Fruit fly (Drosophila melanogaster) whole organism, wandering third instar larva: ENCODE data around the gene TotA.

Experiments
- Abd-B ChIP-seq: fragments of >200 bp; optimal IDR thresholded peaks from 2 replicates; lab custom pipeline; 2017; ENCODE audit warnings: missing biosample characterization, missing genetic modification characterization
- CG9705 ChIP-seq: fragments of 200-800 bp; sonication (Bioruptor generic); optimal IDR thresholded peaks from 2 replicates; lab custom pipeline; 2018; ENCODE audit warnings: missing biosample characterization, mild to moderate bottlenecking, missing genetic modification characterization
- CrebA ChIP-seq: fragments of 200-800 bp; sonication (Bioruptor generic); optimal IDR thresholded peaks from 2 replicates; lab custom pipeline; 2016; ENCODE audit warnings: missing biosample characterization, mild to moderate bottlenecking, missing genetic modification characterization, borderline replicate concordance
- Dfd ChIP-seq: fragments of >200 bp; optimal IDR thresholded peaks from 2 replicates; lab custom pipeline; 2017; ENCODE audit warnings: missing biosample characterization, missing genetic modification characterization
- Dif ChIP-seq: fragments of 200-275, 200-300 bp; sonication (Bioruptor generic); optimal IDR thresholded peaks from 2 replicates; lab custom pipeline; 2018; ENCODE audit warnings: missing biosample characterization, missing genetic modification characterization; ENCODE audit not compliant: partially characterized antibody
- GATAd ChIP-seq: sonication (Bioruptor generic); optimal IDR thresholded peaks from 2 replicates; lab custom pipeline; 2016; ENCODE audit warnings: missing biosample characterization, missing genetic modification characterization
- Hnf4 ChIP-seq: fragments of 200-800 bp; sonication (Bioruptor generic); optimal IDR thresholded peaks from 2 replicates; lab custom pipeline; 2016; ENCODE audit warnings: missing biosample characterization, mild to moderate bottlenecking, missing genetic modification characterization
- Hr78 ChIP-seq: fragments of >200 bp; optimal IDR thresholded peaks from 2 replicates; lab custom pipeline; 2017; ENCODE audit warnings: missing biosample characterization, missing genetic modification characterization
- Hr83 ChIP-seq: fragments of 200-300 bp; sonication (Bioruptor generic); optimal IDR thresholded peaks from 2 replicates; lab custom pipeline; 2016; ENCODE audit warnings: missing biosample characterization, mild to moderate bottlenecking, missing genetic modification characterization, moderate library complexity; ENCODE audit not compliant: poor library complexity, severe bottlenecking
- Jra ChIP-seq: sonication (Bioruptor generic); optimal IDR thresholded peaks from 2 replicates; lab custom pipeline; 2016; ENCODE audit warnings: missing biosample characterization, missing genetic modification characterization
- Mio ChIP-seq: sonication (Bioruptor generic); optimal IDR thresholded peaks from 2 replicates; lab custom pipeline; 2016; ENCODE audit warnings: missing biosample characterization, missing genetic modification characterization
- Myc ChIP-seq: fragments of >200 bp; optimal IDR thresholded peaks from 2 replicates; lab custom pipeline; 2017
- N ChIP-seq: fragments of >200 bp; optimal IDR thresholded peaks from 2 replicates; lab custom pipeline; 2018; ENCODE audit warnings: missing biosample characterization, missing external identifiers, missing genetic modification characterization
- OdsH ChIP-seq: fragments of 200-800 bp; sonication (Bioruptor generic); optimal IDR thresholded peaks from 2 replicates; lab custom pipeline; 2016; ENCODE audit warnings: missing biosample characterization, mild to moderate bottlenecking, missing genetic modification characterization
- Rel ChIP-seq, 2 experiments: fragments of 200-800 bp; sonication (Bioruptor generic) in 1 of 2; optimal IDR thresholded peaks; 2 replicates in 1 of 2; 3 replicates in 1 of 2; lab custom pipeline; 2016 to 2019; ENCODE audit warnings: mild to moderate bottlenecking in 2 of 2, missing biosample characterization in 2 of 2, missing genetic modification characterization in 2 of 2, moderate library complexity in 1 of 2
- Vsx2 ChIP-seq: fragments of 200-300, 225-300 bp; sonication (Bioruptor generic); optimal IDR thresholded peaks from 2 replicates; lab custom pipeline; 2018; ENCODE audit warnings: missing biosample characterization, missing genetic modification characterization; ENCODE audit not compliant: partially characterized antibody
- br ChIP-seq: fragments of 200-800 bp; sonication (Bioruptor generic); optimal IDR thresholded peaks from 2 replicates; lab custom pipeline; 2016; ENCODE audit warnings: missing biosample characterization, missing genetic modification characterization
- brk ChIP-seq: fragments of 200-800 bp; sonication (Bioruptor generic); optimal IDR thresholded peaks from 2 replicates; lab custom pipeline; 2016; ENCODE audit warnings: missing biosample characterization, mild to moderate bottlenecking, missing genetic modification characterization
- dl ChIP-seq, 2 experiments: fragments of 175-275, 200-275 bp in 1 of 2; fragments of 200-275 bp in 1 of 2; sonication (Bioruptor generic); optimal IDR thresholded peaks; lab custom pipeline; 2018; ENCODE audit warnings: mild to moderate bottlenecking in 2 of 2, missing biosample characterization in 2 of 2, missing genetic modification characterization in 2 of 2, moderate library complexity in 2 of 2; ENCODE audit not compliant: partially characterized antibody in 2 of 2, insufficient read depth in 1 of 2
- dmrt93B ChIP-seq: fragments of 200-800 bp; sonication (Bioruptor generic); optimal IDR thresholded peaks from 2 replicates; lab custom pipeline; 2018; ENCODE audit warnings: missing biosample characterization, mild to moderate bottlenecking, missing genetic modification characterization
- dsf ChIP-seq: sonication (Bioruptor generic); optimal IDR thresholded peaks from 2 replicates; lab custom pipeline; 2016; ENCODE audit warnings: missing biosample characterization, missing genetic modification characterization, borderline replicate concordance
- ey ChIP-seq: fragments of 200-800 bp; sonication (Bioruptor generic); optimal IDR thresholded peaks from 2 replicates; lab custom pipeline; 2016; ENCODE audit warnings: missing biosample characterization, missing genetic modification characterization
- foxo ChIP-seq, 2 experiments: fragments of 200-800 bp; sonication (Bioruptor generic); optimal IDR thresholded peaks; 2 replicates in 1 of 2; 3 replicates in 1 of 2; lab custom pipeline; 2016 to 2017; ENCODE audit warnings: missing biosample characterization in 2 of 2, missing genetic modification characterization in 2 of 2
- fru ChIP-seq: fragments of 200-800 bp; sonication (Bioruptor generic); optimal IDR thresholded peaks from 3 replicates; lab custom pipeline; 2016; ENCODE audit warnings: missing biosample characterization, mild to moderate bottlenecking, missing genetic modification characterization
- h ChIP-seq: fragments of 200-800 bp; sonication (Bioruptor generic); optimal IDR thresholded peaks from 3 replicates; lab custom pipeline; 2016; ENCODE audit warnings: missing biosample characterization, mild to moderate bottlenecking, missing genetic modification characterization
- lola ChIP-seq: fragments of >200 bp; optimal IDR thresholded peaks from 2 replicates; lab custom pipeline; 2017; ENCODE audit warnings: missing biosample characterization, missing genetic modification characterization
- pan ChIP-seq: fragments of >200 bp; optimal IDR thresholded peaks from 2 replicates; lab custom pipeline; 2017
- psq ChIP-seq: fragments of 200-800 bp; sonication (Bioruptor generic); optimal IDR thresholded peaks from 3 replicates; lab custom pipeline; 2017; ENCODE audit warnings: missing biosample characterization, mild to moderate bottlenecking, missing genetic modification characterization, moderate library complexity
- rgr ChIP-seq: fragments of 200-800 bp; sonication (Bioruptor generic); optimal IDR thresholded peaks from 3 replicates; lab custom pipeline; 2016; ENCODE audit warnings: missing biosample characterization, mild to moderate bottlenecking, missing genetic modification characterization
- sage ChIP-seq: fragments of 200-800 bp; sonication (Bioruptor generic); optimal IDR thresholded peaks from 2 replicates; lab custom pipeline; 2016; ENCODE audit warnings: missing biosample characterization, mild to moderate bottlenecking, missing genetic modification characterization
- sv ChIP-seq: fragments of 200-800 bp; sonication (Bioruptor generic); optimal IDR thresholded peaks from 3 replicates; lab custom pipeline; 2016; ENCODE audit warnings: missing biosample characterization, missing genetic modification characterization
- usp ChIP-seq: fragments of >200 bp; optimal IDR thresholded peaks from 2 replicates; lab custom pipeline; 2017; ENCODE audit warnings: missing biosample characterization, missing genetic modification characterization
- woc ChIP-seq: sonication (Bioruptor generic); optimal IDR thresholded peaks from 2 replicates; lab custom pipeline; 2016; ENCODE audit warnings: missing biosample characterization, mild to moderate bottlenecking, missing genetic modification characterization

TotA gene

DNA sequence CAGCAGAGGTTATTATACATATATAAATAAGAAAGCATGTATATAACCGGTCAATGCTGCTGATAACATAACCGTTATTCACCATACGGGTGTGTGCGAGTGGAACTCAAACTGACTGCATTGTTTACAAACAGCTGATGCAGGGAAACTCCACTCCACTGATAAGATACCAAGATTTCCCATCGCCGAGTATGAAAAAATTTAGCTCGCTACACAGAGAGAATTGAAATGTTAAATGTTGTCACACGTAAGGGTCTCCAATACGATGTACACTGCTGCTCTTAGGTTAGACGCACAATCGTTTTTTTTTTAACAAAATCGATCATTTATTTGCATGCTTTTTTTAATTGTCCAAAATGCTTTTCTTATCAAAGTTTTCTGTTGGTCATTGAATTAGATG is 37.2 kb upstream of the TotA start:
- TF ChIP-seq sv (GFP tag; lab: Kevin White, UChicago) (peak; percentile 39), foxo (GFP tag; optimal IDR thresholded peaks at IDR 0.05; lab: Kevin White, UChicago) (peak in 1 of 2 experiments; percentile 27), CG9705 (no peak), GATAd (GFP tag; lab: Kevin White, UChicago) (no peak), OdsH (GFP tag; lab: Kevin White, UChicago) (peak; percentile 7), Hnf4 (GFP tag; lab: Kevin White, UChicago) (peak; percentile 17), Rel (GFP tag; optimal IDR thresholded peaks at IDR 0.05; lab: Kevin White, UChicago) (no peak), Rel (tag; optimal IDR thresholded peaks at IDR 0.05; lab: Kevin White, UChicago) (peak; percentile 87)

DNA sequence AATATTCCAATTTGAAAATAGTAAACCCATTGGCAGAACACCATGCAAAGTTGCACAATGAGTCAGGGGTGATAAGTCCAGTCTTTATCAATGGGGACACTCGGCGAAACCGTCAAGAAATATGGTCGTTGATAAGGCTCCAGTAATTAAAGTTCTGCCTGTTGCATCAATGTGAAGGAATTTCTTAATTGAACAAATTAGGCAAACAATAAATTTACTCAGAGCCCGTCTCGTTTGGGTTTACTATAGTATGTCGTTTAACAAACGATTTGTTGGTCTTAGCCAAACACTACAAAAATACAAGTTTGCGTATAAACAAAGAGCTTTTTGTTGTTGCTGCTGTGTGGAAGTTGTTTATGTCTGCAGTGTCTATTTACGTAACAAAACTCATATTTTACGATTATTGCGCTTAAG is 36.1 kb upstream of the TotA start:
- TF ChIP-seq pan (lab: Kevin White, UChicago) (no peak), brk (GFP tag; lab: Kevin White, UChicago) (no peak), Rel (GFP tag; optimal IDR thresholded peaks at IDR 0.05; lab: Kevin White, UChicago) (no peak), Rel (tag; optimal IDR thresholded peaks at IDR 0.05; lab: Kevin White, UChicago) (no peak), CG9705 (no peak), N (no peak), br (GFP tag; lab: Kevin White, UChicago) (no peak), woc (GFP tag; lab: Kevin White, UChicago) (no peak), dsf (no peak), OdsH (GFP tag; lab: Kevin White, UChicago) (no peak), Hr83 (no peak), sv (GFP tag; lab: Kevin White, UChicago) (no peak), Abd-B (GFP tag; lab: Kevin White, UChicago) (no peak), ey (GFP tag; lab: Kevin White, UChicago) (no peak), Vsx2 (GFP tag; lab: Kevin White, UChicago) (no peak), psq (GFP tag; lab: Kevin White, UChicago) (no peak)

DNA sequence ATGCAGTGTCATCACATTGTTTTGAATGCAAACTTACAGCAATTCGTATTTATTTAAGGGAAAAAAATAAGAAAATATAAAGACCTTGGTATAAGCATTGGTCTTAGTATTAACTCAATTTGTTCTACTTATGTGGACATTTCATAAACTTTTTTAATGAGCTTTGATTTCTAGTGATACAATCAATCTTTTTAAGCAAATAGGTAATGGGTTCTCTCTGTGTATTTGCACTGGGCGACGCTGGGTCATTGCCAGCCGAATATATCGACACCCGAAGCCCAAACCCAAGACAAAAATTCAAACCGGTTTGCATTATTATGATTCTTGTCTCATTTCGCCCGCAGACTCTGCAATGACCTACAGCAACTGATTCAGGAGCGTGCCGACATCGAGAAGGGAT is 35.3 kb upstream of the TotA start:
- TF ChIP-seq Dfd (GFP tag; lab: Kevin White, UChicago) (no peak), fru (GFP tag; lab: Kevin White, UChicago) (peak; percentile 18), Hnf4 (GFP tag; lab: Kevin White, UChicago) (peak; percentile 24), dsf (no peak), CrebA (no peak), h (GFP tag; lab: Kevin White, UChicago) (no peak), Dif (GFP tag; lab: Kevin White, UChicago) (no peak), Myc (no peak), lola (GFP tag; lab: Kevin White, UChicago) (no peak), sage (GFP tag; lab: Kevin White, UChicago) (no peak)

DNA sequence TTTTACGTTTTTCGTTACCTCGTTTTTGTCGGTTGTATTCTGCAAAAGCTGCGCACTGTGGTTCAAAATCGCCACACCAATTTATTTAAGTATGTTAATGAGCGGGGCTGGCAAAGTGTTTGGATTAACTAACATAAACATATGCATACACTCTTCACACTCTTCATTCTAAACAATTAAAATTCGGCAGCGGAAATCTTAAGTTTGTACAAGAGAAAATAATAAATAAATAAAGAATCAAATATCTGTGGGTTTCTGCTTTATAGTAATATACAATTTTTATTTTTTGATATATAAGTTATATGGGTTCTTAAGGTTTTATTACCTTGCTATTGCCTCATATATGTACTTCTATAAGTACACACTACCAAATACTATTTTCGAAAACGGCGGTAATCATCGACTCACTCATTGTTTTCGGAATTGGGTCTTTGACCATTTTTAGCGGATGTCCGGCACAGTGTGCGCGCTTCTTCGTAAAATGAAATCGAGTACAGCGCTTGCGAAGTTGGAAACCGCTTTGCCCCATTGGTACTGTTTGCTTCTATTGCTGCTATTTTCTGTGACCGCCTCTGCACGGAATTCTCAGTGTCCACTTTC is 34.5 kb upstream of the TotA start:
- TF ChIP-seq foxo (GFP tag; optimal IDR thresholded peaks at IDR 0.05; lab: Kevin White, UChicago) = peak in 1 of 2 experiments; percentile 21
- TF ChIP-seq Jra (GFP tag; lab: Kevin White, UChicago) = no peak

DNA sequence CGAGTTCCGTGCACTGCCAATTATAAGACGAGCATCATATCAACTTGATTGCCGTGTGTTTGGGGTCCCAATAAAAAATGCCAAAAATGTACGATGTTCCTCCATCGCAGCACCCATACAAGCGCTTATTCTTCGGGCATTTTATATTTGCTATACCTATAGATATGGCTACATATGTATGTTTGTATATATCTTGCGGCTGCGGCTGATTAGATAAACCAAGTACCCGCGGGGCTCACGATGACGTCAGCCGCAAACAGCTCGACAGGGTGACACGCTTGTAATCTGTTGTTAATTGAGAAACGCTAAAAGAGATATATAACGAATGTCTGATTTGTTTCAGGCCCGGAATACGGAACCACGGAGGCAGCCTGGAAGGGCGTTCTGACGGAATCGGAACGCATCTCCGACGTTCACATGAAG is 33.6 kb upstream of the TotA start:
- TF ChIP-seq Rel (GFP tag; optimal IDR thresholded peaks at IDR 0.05; lab: Kevin White, UChicago) (no peak), Rel (tag; optimal IDR thresholded peaks at IDR 0.05; lab: Kevin White, UChicago) (peak; percentile 26), dsf (no peak), h (GFP tag; lab: Kevin White, UChicago) (peak; percentile 46)
- TF ChIP-seq, all 38 proteins: peak for 2

DNA sequence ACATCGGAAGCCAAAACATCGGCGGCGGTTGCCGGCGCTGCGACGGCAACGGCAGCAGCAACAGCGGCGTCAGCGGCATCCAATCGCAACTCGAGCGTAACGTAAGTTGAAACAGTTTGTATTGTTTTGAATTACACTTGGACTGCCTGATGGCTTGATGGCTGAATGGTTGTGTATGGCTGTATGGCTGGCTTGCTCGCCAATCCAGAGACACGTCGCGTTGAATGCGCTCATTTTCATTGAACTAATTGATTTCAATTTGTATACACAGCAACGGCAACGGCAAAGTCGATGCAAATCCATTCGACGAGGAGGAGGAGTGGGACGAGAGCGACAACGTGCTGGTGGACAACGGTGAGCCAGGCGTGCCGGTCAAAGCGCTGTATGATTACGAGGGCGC is 32.0 kb upstream of the TotA start:
- TF ChIP-seq Myc (no peak), dmrt93B (GFP tag; lab: Kevin White, UChicago) (no peak), dl (GFP tag; optimal IDR thresholded peaks at IDR 0.05; lab: Kevin White, UChicago; ENCODE audit: insufficient read depth in 1 of 2, partially characterized antibody in 2 of 2) (no peak), ey (GFP tag; lab: Kevin White, UChicago) (no peak), pan (lab: Kevin White, UChicago) (no peak), usp (GFP tag; lab: Kevin White, UChicago) (no peak), lola (GFP tag; lab: Kevin White, UChicago) (no peak), Mio (no peak), CrebA (no peak), foxo (GFP tag; optimal IDR thresholded peaks at IDR 0.05; lab: Kevin White, UChicago) (no peak), sage (GFP tag; lab: Kevin White, UChicago) (no peak), Hnf4 (GFP tag; lab: Kevin White, UChicago) (no peak), fru (GFP tag; lab: Kevin White, UChicago) (no peak), GATAd (GFP tag; lab: Kevin White, UChicago) (no peak), rgr (GFP tag; lab: Kevin White, UChicago) (no peak), dsf (no peak), Hr78 (no peak), Vsx2 (GFP tag; lab: Kevin White, UChicago) (no peak), brk (GFP tag; lab: Kevin White, UChicago) (no peak)
